Comparison of ENCODE assay signal across 2 fruit fly cellular contexts in the genomic region with DNA sequence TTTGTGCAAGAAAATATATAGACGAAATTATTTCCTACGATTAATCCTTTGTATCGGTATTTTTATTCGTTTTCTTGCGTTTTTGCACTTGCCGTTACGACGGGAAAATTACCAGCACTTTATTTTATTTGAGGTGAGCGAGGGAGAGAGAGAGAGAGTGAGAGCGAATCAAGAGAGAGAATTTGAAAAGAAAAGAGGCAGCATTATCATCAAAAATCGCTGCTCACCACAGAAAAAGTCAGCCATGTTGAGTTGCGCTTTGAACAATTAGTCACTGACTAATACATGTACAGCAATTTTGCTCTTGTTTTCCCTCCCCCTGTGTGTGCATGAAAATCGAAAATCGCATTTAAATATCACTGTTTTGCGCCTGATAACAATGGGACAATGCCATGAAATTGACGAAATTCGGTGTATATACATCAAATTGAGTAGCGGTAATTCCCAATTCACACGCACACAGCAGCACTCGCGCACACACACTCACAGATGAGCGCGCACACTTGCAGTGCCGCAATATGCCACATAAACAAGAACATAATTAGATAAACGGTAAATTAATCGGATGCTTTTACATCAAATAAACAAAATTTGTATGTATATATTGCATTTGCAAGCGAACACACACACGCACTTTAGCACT.
TF ChIP-seq lines count a peak whose summit lies in the region.

No protein-coding gene starts in this region.

TF ChIP-seq in whole organism, embryonic, 481 proteins besides CTCF, POLR2A, EP300 and RAD21 (continued from another document):
- TF ChIP-seq btn (GFP tag; optimal IDR thresholded peaks at IDR 0.05; lab: Kevin White, UChicago) (no peak), Kr (GFP tag; optimal IDR thresholded peaks at IDR 0.05; lab: Kevin White, UChicago) (no peak), Vsx1 (GFP tag; optimal IDR thresholded peaks at IDR 0.05; lab: Kevin White, UChicago) (no peak), phol (tag; optimal IDR thresholded peaks at IDR 0.05; lab: Kevin White, UChicago) (peak; percentile 92), CG31365 (tag; optimal IDR thresholded peaks at IDR 0.05; lab: Kevin White, UChicago) (no peak), D (optimal IDR thresholded peaks at IDR 0.05; lab: Kevin White, UChicago) (peak; percentile 45), D (GFP tag; optimal IDR thresholded peaks at IDR 0.05; lab: Kevin White, UChicago) (no peak), BtbVII (GFP tag; optimal IDR thresholded peaks at IDR 0.05; lab: Kevin White, UChicago) (peak; percentile 24), sug (tag; optimal IDR thresholded peaks at IDR 0.05; lab: Kevin White, UChicago) (no peak), hbn (GFP tag; IDR thresholded peaks at IDR 0.05; lab: Robert Waterston, UW; ENCODE audit: partially characterized antibody) (peak; percentile 39; the same call in 1 of the 2 replicates), lbe (GFP tag; optimal IDR thresholded peaks at IDR 0.05; lab: Kevin White, UChicago) (peak; percentile 52), CG4424 (GFP tag; optimal IDR thresholded peaks at IDR 0.05; lab: Kevin White, UChicago) (no peak), Nf-YB (GFP tag; optimal IDR thresholded peaks at IDR 0.05; lab: Kevin White, UChicago) (peak; percentile 16), fru (optimal IDR thresholded peaks at IDR 0.05; lab: Kevin White, UChicago) (no peak), CG34422 (GFP tag; IDR thresholded peaks at IDR 0.05; lab: Robert Waterston, UW) (peak; percentile 18; the same call in 1 of the 3 replicates), CG17361 (GFP tag; IDR thresholded peaks at IDR 0.05; lab: Robert Waterston, UW) (no peak), tll (GFP tag; optimal IDR thresholded peaks at IDR 0.05; lab: Kevin White, UChicago) (peak in 1 of 2 experiments; percentile 13), CG32767 (GFP tag; IDR thresholded peaks at IDR 0.05; lab: Robert Waterston, UW) (peak; percentile 79), yki (optimal IDR thresholded peaks at IDR 0.05; lab: Kevin White, UChicago) (peak; percentile 28), Trl (optimal IDR thresholded peaks at IDR 0.05; lab: Kevin White, UChicago) (peak; percentile 89 to 96), Trl (GFP tag; optimal IDR thresholded peaks at IDR 0.05; lab: Kevin White, UChicago) (peak; percentile 5), kay (GFP tag; optimal IDR thresholded peaks at IDR 0.05; lab: Kevin White, UChicago) (peak; percentile 81), row (GFP tag; IDR thresholded peaks at IDR 0.05; lab: Robert Waterston, UW) (peak; percentile 18; the same call in 1 of the 3 replicates), MESR4 (GFP tag; optimal IDR thresholded peaks at IDR 0.05; lab: Kevin White, UChicago) (peak; percentile 60), CG14014 (GFP tag; IDR thresholded peaks at IDR 0.05; lab: Robert Waterston, UW) (no peak), CG8478 (optimal IDR thresholded peaks at IDR 0.05; lab: Kevin White, UChicago) (no peak), D19B (GFP tag; optimal IDR thresholded peaks at IDR 0.05; lab: Kevin White, UChicago) (peak; percentile 55), MBD-R2 (GFP tag; IDR thresholded peaks at IDR 0.05; lab: Robert Waterston, UW) (no peak), chinmo (GFP tag; IDR thresholded peaks at IDR 0.05; lab: Robert Waterston, UW; ENCODE audit: partially characterized antibody) (peak; percentile 51; the same call in 1 of the 4 replicates), CG7928 (GFP tag; optimal IDR thresholded peaks at IDR 0.05; lab: Kevin White, UChicago) (no peak), ewg (GFP tag; optimal IDR thresholded peaks at IDR 0.05; lab: Kevin White, UChicago) (peak; percentile 9), cg (GFP tag; optimal IDR thresholded peaks at IDR 0.05; lab: Kevin White, UChicago) (peak; percentile 95), YL-1 (GFP tag; optimal IDR thresholded peaks at IDR 0.05; lab: Kevin White, UChicago) (peak; percentile 44), CG15514 (GFP tag; optimal IDR thresholded peaks at IDR 0.05; lab: Kevin White, UChicago) (peak; percentile 0), eve (GFP tag; optimal IDR thresholded peaks at IDR 0.05; lab: Kevin White, UChicago) (no peak)

TF ChIP-seq in whole organism, wandering third instar larva, 38 proteins besides CTCF, POLR2A, EP300 and RAD21 (continued from another document):
- TF ChIP-seq sage (GFP tag; optimal IDR thresholded peaks at IDR 0.05; lab: Kevin White, UChicago) (no peak), Dif (GFP tag; optimal IDR thresholded peaks at IDR 0.05; lab: Kevin White, UChicago; ENCODE audit: partially characterized antibody) (peak; percentile 86), dl (GFP tag; optimal IDR thresholded peaks at IDR 0.05; lab: Kevin White, UChicago; ENCODE audit: insufficient read depth in 1 of 2, partially characterized antibody in 2 of 2) (peak; percentile 49 to 85), Hr83 (GFP tag; optimal IDR thresholded peaks at IDR 0.05; lab: Kevin White, UChicago; ENCODE audit: poor library complexity, severe bottlenecking) (peak; percentile 5), pan (optimal IDR thresholded peaks at IDR 0.05; lab: Kevin White, UChicago) (no peak), N (GFP tag; optimal IDR thresholded peaks at IDR 0.05; lab: Kevin White, UChicago) (peak; percentile 26), tai (GFP tag; optimal IDR thresholded peaks at IDR 0.05; lab: Kevin White, UChicago) (no peak), CrebA (GFP tag; optimal IDR thresholded peaks at IDR 0.05; lab: Kevin White, UChicago; ENCODE audit: borderline replicate concordance) (no peak), OdsH (GFP tag; optimal IDR thresholded peaks at IDR 0.05; lab: Kevin White, UChicago) (no peak), Dfd (GFP tag; optimal IDR thresholded peaks at IDR 0.05; lab: Kevin White, UChicago) (no peak)
